Fruit fly (Drosophila melanogaster): Measurements from ENCODE around the gene Nle.

dm6 chr2L:522752-523151 is 45.2 kb downstream of the Nle start:
- TF ChIP-seq Sin3A (optimal IDR thresholded peaks at IDR 0.05) = no peak
- TF ChIP-seq psq (optimal IDR thresholded peaks at IDR 0.05) = no peak
- no peak for TF ChIP-seq h (optimal IDR thresholded peaks at IDR 0.05)
- TF ChIP-seq insv (optimal IDR thresholded peaks at IDR 0.05) = no peak

Measured in Kc167 (cell line).